Worm (Caenorhabditis elegans): ENCODE results near the gene F19C7.2.

The F19C7.2 gene

ce11 chrIV:4650624-4651094 lies 50.9 kb downstream of the F19C7.2 start, which contains the start of gene ubc-9 (continued):
- TF ChIP-seq cebp-1 (GFP tag; IDR thresholded peaks at IDR 0.05) (peak; percentile 92), cebp-1 (tag; optimal IDR thresholded peaks at IDR 0.05) (peak; percentile 99), Y53F4B.3 (GFP tag; IDR thresholded peaks at IDR 0.05) (no peak), dox-1 (GFP tag; IDR thresholded peaks at IDR 0.05) (peak; percentile 92), madf-10 (tag; optimal IDR thresholded peaks at IDR 0.05) (peak; percentile 92), ztf-18 (tag; optimal IDR thresholded peaks at IDR 0.05) (peak; percentile 67), T07F8.4 (tag; optimal IDR thresholded peaks at IDR 0.05) (no peak), xnd-1 (tag; optimal IDR thresholded peaks at IDR 0.05) (peak; percentile 90), lin-26 (GFP tag; IDR thresholded peaks at IDR 0.05) (peak; percentile 77), ZK185.1 (tag; optimal IDR thresholded peaks at IDR 0.05; ENCODE audit: poor library complexity, severe bottlenecking) (peak; percentile 57), ztf-6 (GFP tag; IDR thresholded peaks at IDR 0.05) (no peak), nfya-2 (GFP tag; IDR thresholded peaks at IDR 0.05) (no peak), ceh-100 (GFP tag; IDR thresholded peaks at IDR 0.05) (peak; percentile 85), atf-7 (tag; optimal IDR thresholded peaks at IDR 0.05) (peak; percentile 4), Y95B8A.8 (GFP tag; IDR thresholded peaks at IDR 0.05) (peak; percentile 58; the same call in 1 of the 2 replicates), lag-1 (GFP tag; IDR thresholded peaks at IDR 0.05) (no peak), B0336.3 (GFP tag; IDR thresholded peaks at IDR 0.05) (peak; percentile 81), unc-62 (GFP tag; optimal IDR thresholded peaks at IDR 0.05) (no peak), lin-40 (tag; optimal IDR thresholded peaks at IDR 0.05) (peak; percentile 57), fkh-3 (tag; optimal IDR thresholded peaks at IDR 0.05) (no peak), snpc-3.4 (tag; optimal IDR thresholded peaks at IDR 0.05) (peak; percentile 79), repo-1 (tag; optimal IDR thresholded peaks at IDR 0.05) (peak; percentile 3), F23B12.7 (tag; optimal IDR thresholded peaks at IDR 0.05; ENCODE audit: insufficient read depth) (peak; percentile 50), hlh-12 (tag; optimal IDR thresholded peaks at IDR 0.05) (no peak), zim-3 (tag; optimal IDR thresholded peaks at IDR 0.05) (no peak), F57A8.1 (GFP tag; optimal IDR thresholded peaks at IDR 0.05) (no peak), somi-1 (GFP tag; optimal IDR thresholded peaks at IDR 0.05) (no peak), unc-130 (GFP tag; optimal IDR thresholded peaks at IDR 0.05) (peak; percentile 58), nhr-27 (tag; optimal IDR thresholded peaks at IDR 0.05) (no peak), lsy-27 (tag; optimal IDR thresholded peaks at IDR 0.05; ENCODE audit: borderline replicate concordance, insufficient read depth) (peak; percentile 75), F39B2.1 (GFP tag; IDR thresholded peaks at IDR 0.05) (no peak), nhr-120 (GFP tag; IDR thresholded peaks at IDR 0.05) (no peak), ekl-4 (GFP tag; IDR thresholded peaks at IDR 0.05) (peak; percentile 89), egl-44 (GFP tag; IDR thresholded peaks at IDR 0.05) (no peak), sea-2 (GFP tag; IDR thresholded peaks at IDR 0.05) (no peak), Y67H2A.10 (GFP tag; conservative IDR thresholded peaks at IDR 0.05) (peak; percentile 70), Y79H2A.3 (GFP tag; conservative IDR thresholded peaks at IDR 0.05) (no peak), hsf-1 (GFP tag; IDR thresholded peaks at IDR 0.05) (peak; percentile 95), tlf-1 (GFP tag; optimal IDR thresholded peaks at IDR 0.05) (peak; percentile 93), F57C9.4 (tag; optimal IDR thresholded peaks at IDR 0.05) (no peak), sptf-2 (GFP tag; optimal IDR thresholded peaks at IDR 0.05) (no peak), mcd-1 (GFP tag; IDR thresholded peaks at IDR 0.05) (peak; percentile 81), F22D6.2 (tag; optimal IDR thresholded peaks at IDR 0.05) (no peak), him-1 (tag; optimal IDR thresholded peaks at IDR 0.05) (peak; percentile 18), let-526 (GFP tag; IDR thresholded peaks at IDR 0.05) (no peak), rec-8 (tag; optimal IDR thresholded peaks at IDR 0.05) (no peak), mel-28 (tag; optimal IDR thresholded peaks at IDR 0.05; ENCODE audit: borderline replicate concordance) (no peak), rpc-1 (optimal IDR thresholded peaks at IDR 0.05) (peak; percentile 15), rpc-1 (tag; optimal IDR thresholded peaks at IDR 0.05) (no peak)
